Worm (Caenorhabditis elegans) whole organism, L4 larva: ENCODE data around the gene C27H5.2.
A peak's percentile ranks its signal among the peaks of the same experiment; 100 is the strongest.

Experiments
- D1046.2 ChIP-seq: fragments of 200-800 bp; sonication (Bioruptor generic); IDR thresholded peaks from 2 replicates; pipeline ENCODE4 v1.3.6; 2022; ENCODE audit warnings: missing genetic modification characterization, missing compliant biosample characterization
- F26F4.8 ChIP-seq: fragments of 200-800 bp; sonication (Bioruptor generic); conservative IDR thresholded peaks from 2 replicates; pipeline ENCODE4 v1.3.6; 2022; ENCODE audit warnings: missing genetic modification characterization, missing compliant biosample characterization
- R02D3.7 ChIP-seq: fragments of 150-350 bp; sonication (generic microtip); optimal IDR thresholded peaks from 3 replicates; lab custom pipeline; 2014; ENCODE audit warnings: missing biosample characterization, missing genetic modification characterization
- T20F7.1 ChIP-seq: fragments of 200-800 bp; sonication (Bioruptor generic); optimal IDR thresholded peaks from 2 replicates; lab custom pipeline; 2018; ENCODE audit warnings: mild to moderate bottlenecking, missing genetic modification characterization, missing compliant biosample characterization
- T26A8.4 ChIP-seq: fragments of 200-800 bp; sonication (Bioruptor generic); IDR thresholded peaks from 2 replicates; pipeline ENCODE4 v1.3.6; 2022; ENCODE audit warnings: missing genetic modification characterization, missing compliant biosample characterization
- Y105C5A.15 ChIP-seq: fragments of 200-800 bp; sonication (Bioruptor generic); IDR thresholded peaks from 2 replicates; pipeline ENCODE4 v1.3.6; 2022; ENCODE audit warnings: missing genetic modification characterization, missing compliant biosample characterization
- Y75B8A.6 ChIP-seq: fragments of 200-800 bp; sonication (Bioruptor generic); IDR thresholded peaks from 2 replicates; pipeline ENCODE4 v1.3.6; 2022; ENCODE audit warnings: missing genetic modification reagents, missing genetic modification characterization, missing compliant biosample characterization
- ZK546.5 ChIP-seq, 2 experiments: sonication (generic microtip); optimal IDR thresholded peaks; 2 replicates each; lab custom pipeline; 2017; ENCODE audit warnings: missing biosample characterization in 2 of 2, missing genetic modification characterization in 2 of 2
- aha-1 ChIP-seq: fragments of 150-350 bp; peaks from one replicate; lab custom pipeline; 2014; ENCODE audit warnings: missing biosample characterization, missing genetic modification characterization
- attf-4 ChIP-seq: sonication (generic microtip); optimal IDR thresholded peaks from 3 replicates; lab custom pipeline; 2017; ENCODE audit warnings: missing biosample characterization, missing genetic modification characterization
- ceh-20 ChIP-seq: fragments of 200-800 bp; sonication (Bioruptor generic); IDR thresholded peaks from 2 replicates; pipeline ENCODE4 v1.3.6; 2022; ENCODE audit warnings: missing genetic modification reagents, missing genetic modification characterization, missing compliant biosample characterization
- ceh-44 ChIP-seq: fragments of 200-800 bp; sonication (Bioruptor generic); IDR thresholded peaks from 2 replicates; pipeline ENCODE4 v1.3.6; 2022; ENCODE audit warnings: missing genetic modification reagents, missing genetic modification characterization, missing compliant biosample characterization
- ctbp-1 ChIP-seq: fragments of 200-800 bp; sonication (Bioruptor generic); IDR thresholded peaks from 2 replicates; pipeline ENCODE4 v1.3.6; 2022; ENCODE audit warnings: missing genetic modification reagents, missing genetic modification characterization, missing compliant biosample characterization
- daf-12 ChIP-seq: fragments of 150-350 bp; optimal IDR thresholded peaks from 2 replicates; lab custom pipeline; 2014; ENCODE audit warnings: missing biosample characterization, missing genetic modification reagents, missing genetic modification characterization
- daf-16 ChIP-seq, 3 experiments: sonication (generic microtip); optimal IDR thresholded peaks; 2 replicates each; lab custom pipeline; 2016 to 2017; ENCODE audit warnings: missing genetic modification characterization in 3 of 3, missing genetic modification reagents in 3 of 3, mild to moderate bottlenecking in 2 of 3, missing compliant biosample characterization in 2 of 3, missing biosample characterization in 1 of 3, moderate library complexity in 1 of 3
- daf-19 ChIP-seq: fragments of 200-800 bp; sonication (Bioruptor generic); conservative IDR thresholded peaks from 2 replicates; pipeline ENCODE4 v1.3.6; 2022; ENCODE audit warnings: missing genetic modification characterization, missing compliant biosample characterization
- dmd-8 ChIP-seq: fragments of 200-800 bp; sonication (Bioruptor generic); IDR thresholded peaks from 2 replicates; pipeline ENCODE4 v1.3.6; 2022; ENCODE audit warnings: missing genetic modification characterization, missing compliant biosample characterization
- fkh-10 ChIP-seq: fragments of 150-350 bp; optimal IDR thresholded peaks from 2 replicates; lab custom pipeline; 2014; ENCODE audit warnings: missing biosample characterization, missing genetic modification reagents, missing genetic modification characterization
- hif-1 ChIP-seq, 2 experiments: sonication (generic microtip); optimal IDR thresholded peaks; 2 replicates each; lab custom pipeline; 2016 to 2017; ENCODE audit warnings: missing compliant biosample characterization in 2 of 2, missing genetic modification characterization in 2 of 2, missing genetic modification reagents in 2 of 2, missing genotype in 2 of 2, mild to moderate bottlenecking in 1 of 2
- hmg-1.1 ChIP-seq: fragments of 200-800 bp; sonication (Bioruptor generic); IDR thresholded peaks from 2 replicates; pipeline ENCODE4 v1.3.6; 2022; ENCODE audit warnings: missing genetic modification reagents, missing genetic modification characterization, missing compliant biosample characterization
- jun-1 ChIP-seq: fragments of 150-350 bp; optimal IDR thresholded peaks from 2 replicates; lab custom pipeline; 2014; ENCODE audit warnings: missing biosample characterization, missing genetic modification reagents, missing genetic modification characterization
- lin-1 ChIP-seq: fragments of 200-800 bp; sonication (Bioruptor generic); IDR thresholded peaks from 2 replicates; pipeline ENCODE4 v1.3.6; 2022; ENCODE audit warnings: missing genetic modification reagents, missing genetic modification characterization, missing compliant biosample characterization
- lin-15B ChIP-seq: fragments of 150-350 bp; sonication (generic microtip); optimal IDR thresholded peaks from 3 replicates; lab custom pipeline; 2014; ENCODE audit warnings: missing biosample characterization, missing genetic modification characterization
- lin-29 ChIP-seq: fragments of 200-800 bp; sonication (Bioruptor generic); IDR thresholded peaks from 2 replicates; pipeline ENCODE4 v1.3.6; 2022; ENCODE audit warnings: missing genetic modification reagents, missing genetic modification characterization, missing compliant biosample characterization
- lin-38 ChIP-seq: fragments of 200-800 bp; sonication (Bioruptor generic); IDR thresholded peaks from 2 replicates; pipeline ENCODE4 v1.3.6; 2022; ENCODE audit warnings: missing genetic modification reagents, missing genetic modification characterization, missing compliant biosample characterization
- madf-5 ChIP-seq, 2 experiments: fragments of 200-800 bp; sonication (Bioruptor generic); IDR thresholded peaks; 2 replicates each; pipeline ENCODE4 v1.3.6; 2022; ENCODE audit warnings: missing compliant biosample characterization in 2 of 2, missing genetic modification characterization in 2 of 2
- madf-9 ChIP-seq: fragments of 200-800 bp; sonication (Bioruptor generic); conservative IDR thresholded peaks from 2 replicates; pipeline ENCODE4 v1.3.6; 2022; ENCODE audit warnings: missing genetic modification reagents, missing genetic modification characterization, missing compliant biosample characterization
- mdt-29 ChIP-seq: fragments of 200-800 bp; sonication (Bioruptor generic); IDR thresholded peaks from 2 replicates; pipeline ENCODE4 v1.3.6; 2022; ENCODE audit warnings: missing genetic modification reagents, missing genetic modification characterization, missing compliant biosample characterization
- mep-1 ChIP-seq: fragments of 150-350 bp; sonication (generic microtip); optimal IDR thresholded peaks from 3 replicates; lab custom pipeline; 2014; ENCODE audit warnings: missing biosample characterization, missing genetic modification characterization
- mes-2 ChIP-seq: sonication (generic microtip); optimal IDR thresholded peaks from 2 replicates; lab custom pipeline; 2016; ENCODE audit warnings: missing genotype, mild to moderate bottlenecking, missing genetic modification characterization, missing compliant biosample characterization; ENCODE audit not compliant: poor library complexity, severe bottlenecking
- mxl-2 ChIP-seq: fragments of 200-800 bp; sonication (Bioruptor generic); conservative IDR thresholded peaks from 2 replicates; pipeline ENCODE4 v1.3.6; 2022; ENCODE audit warnings: missing genetic modification reagents, missing genetic modification characterization, missing compliant biosample characterization
- mxl-3 ChIP-seq: fragments of 200-800 bp; sonication (Bioruptor generic); optimal IDR thresholded peaks from 2 replicates; lab custom pipeline; 2018; ENCODE audit warnings: mild to moderate bottlenecking, missing genetic modification characterization, missing compliant biosample characterization
- nhr-111 ChIP-seq: fragments of 200-800 bp; sonication (Bioruptor generic); optimal IDR thresholded peaks from 2 replicates; lab custom pipeline; 2018; ENCODE audit warnings: mild to moderate bottlenecking, missing genetic modification characterization, missing compliant biosample characterization
- nhr-237 ChIP-seq: sonication (generic microtip); optimal IDR thresholded peaks from 2 replicates; lab custom pipeline; 2017; ENCODE audit warnings: missing biosample characterization, missing genetic modification characterization
- nhr-28 ChIP-seq: fragments of 150-350 bp; optimal IDR thresholded peaks from 2 replicates; lab custom pipeline; 2014; ENCODE audit warnings: missing biosample characterization, missing genetic modification characterization
- nhr-6 ChIP-seq: fragments of 150-350 bp; optimal IDR thresholded peaks from 2 replicates; lab custom pipeline; 2014; ENCODE audit warnings: missing biosample characterization, missing genetic modification characterization
- nhr-76 ChIP-seq: fragments of 150-350 bp; optimal IDR thresholded peaks from 2 replicates; lab custom pipeline; 2014; ENCODE audit warnings: missing biosample characterization, missing genetic modification characterization
- rbr-2 ChIP-seq: sonication (generic microtip); optimal IDR thresholded peaks from 2 replicates; lab custom pipeline; 2016; ENCODE audit warnings: missing genotype, missing genetic modification characterization, missing compliant biosample characterization
- snpc-4 ChIP-seq: fragments of 150-350 bp; optimal IDR thresholded peaks from 2 replicates; lab custom pipeline; 2014; ENCODE audit warnings: missing biosample characterization, missing genetic modification characterization
- spr-3 ChIP-seq: fragments of 200-800 bp; sonication (Bioruptor generic); optimal IDR thresholded peaks from 2 replicates; lab custom pipeline; 2018; ENCODE audit warnings: mild to moderate bottlenecking, missing genetic modification characterization, missing compliant biosample characterization
- unc-130 ChIP-seq: sonication (generic microtip); optimal IDR thresholded peaks from 2 replicates; lab custom pipeline; 2016; ENCODE audit warnings: missing genetic modification reagents, missing genetic modification characterization, missing compliant biosample characterization
- unc-39 ChIP-seq: sonication (generic microtip); optimal IDR thresholded peaks from 2 replicates; lab custom pipeline; 2017; ENCODE audit warnings: missing biosample characterization, missing genetic modification characterization
- zfp-2 ChIP-seq: sonication (generic microtip); optimal IDR thresholded peaks from 2 replicates; lab custom pipeline; 2016; ENCODE audit warnings: mild to moderate bottlenecking, missing genetic modification characterization, missing compliant biosample characterization
- zip-11 ChIP-seq: fragments of 200-800 bp; sonication (Bioruptor generic); IDR thresholded peaks from 2 replicates; pipeline ENCODE4 v1.3.6; 2022; ENCODE audit warnings: missing genetic modification characterization, missing compliant biosample characterization

Gene C27H5.2

DNA sequence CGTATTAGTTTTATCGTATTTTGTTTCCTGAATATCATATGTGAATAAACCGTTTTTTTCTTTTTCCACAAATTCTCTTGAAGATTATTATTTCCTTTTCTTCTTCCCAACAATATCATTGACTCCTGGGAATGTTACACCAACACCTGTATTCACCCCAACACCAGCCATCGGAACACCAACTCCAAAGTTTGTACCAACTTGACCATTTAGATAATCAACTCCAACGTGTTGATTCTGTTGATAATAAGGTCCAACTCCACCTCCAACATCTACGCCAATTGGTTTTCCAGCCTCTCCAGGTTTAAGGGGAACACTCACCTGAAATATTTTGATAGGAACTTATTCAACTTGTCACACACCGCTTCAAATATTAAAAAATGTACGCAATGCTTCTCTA lies 42.1 kb downstream of the C27H5.2 start:
- TF ChIP-seq F26F4.8 (GFP tag; lab: Robert Waterston, UW) (no peak), mep-1 (tag; lab: Kevin White, UChicago) (peak; percentile 29), aha-1 (tag; lab: Kevin White, UChicago) (peak; percentile 95), daf-16 (GFP tag; optimal IDR thresholded peaks at IDR 0.05; lab: Kevin White, UChicago) (no peak), daf-16 (tag; optimal IDR thresholded peaks at IDR 0.05; lab: Kevin White, UChicago) (peak; percentile 14), lin-38 (GFP tag; lab: Robert Waterston, UW) (peak; percentile 17; the same call in 1 of the 2 replicates), daf-12 (tag; lab: Kevin White, UChicago) (no peak), jun-1 (tag; lab: Kevin White, UChicago) (no peak), nhr-237 (tag; lab: Kevin White, UChicago) (no peak), unc-39 (tag; lab: Kevin White, UChicago) (no peak), dmd-8 (GFP tag; lab: Robert Waterston, UW) (0 out of 2 replicates have a peak, but pooled peaks have one; percentile 55)

DNA sequence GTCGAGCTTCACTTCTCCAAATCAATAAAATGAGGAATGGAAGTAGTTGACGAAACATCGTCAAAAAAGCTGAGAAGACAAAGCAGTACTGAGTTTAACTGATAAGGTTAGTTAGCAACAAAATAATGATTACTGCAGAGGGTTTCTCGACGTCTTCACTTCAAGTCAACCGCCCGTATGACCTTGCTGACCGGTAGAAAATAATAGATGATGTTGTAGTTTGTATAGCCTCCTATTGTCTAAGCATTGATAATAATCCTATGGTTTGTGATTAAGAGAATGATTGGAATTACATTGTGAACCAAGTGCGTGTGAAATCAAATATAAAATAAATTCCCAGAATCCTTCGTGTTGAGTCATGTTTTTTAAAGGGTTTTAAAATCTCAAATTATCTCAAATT lies 43.9 kb downstream of the C27H5.2 start, which contains the start of gene E04F6.6:
TSS of gene E04F6.6 (minus strand) at position 258 of the 400 bp plus-strand sequence.
- TF ChIP-seq madf-9 (GFP tag; lab: Robert Waterston, UW) (no peak), daf-16 (GFP tag; optimal IDR thresholded peaks at IDR 0.05; lab: Kevin White, UChicago) (no peak), daf-16 (tag; optimal IDR thresholded peaks at IDR 0.05; lab: Kevin White, UChicago) (no peak), zip-11 (GFP tag; lab: Robert Waterston, UW) (no peak), ceh-20 (GFP tag; lab: Robert Waterston, UW) (no peak), nhr-28 (tag; lab: Kevin White, UChicago) (peak; percentile 87), T26A8.4 (GFP tag; lab: Robert Waterston, UW) (no peak), aha-1 (tag; lab: Kevin White, UChicago) (peak; percentile 30), Y75B8A.6 (GFP tag; lab: Robert Waterston, UW) (no peak)

DNA sequence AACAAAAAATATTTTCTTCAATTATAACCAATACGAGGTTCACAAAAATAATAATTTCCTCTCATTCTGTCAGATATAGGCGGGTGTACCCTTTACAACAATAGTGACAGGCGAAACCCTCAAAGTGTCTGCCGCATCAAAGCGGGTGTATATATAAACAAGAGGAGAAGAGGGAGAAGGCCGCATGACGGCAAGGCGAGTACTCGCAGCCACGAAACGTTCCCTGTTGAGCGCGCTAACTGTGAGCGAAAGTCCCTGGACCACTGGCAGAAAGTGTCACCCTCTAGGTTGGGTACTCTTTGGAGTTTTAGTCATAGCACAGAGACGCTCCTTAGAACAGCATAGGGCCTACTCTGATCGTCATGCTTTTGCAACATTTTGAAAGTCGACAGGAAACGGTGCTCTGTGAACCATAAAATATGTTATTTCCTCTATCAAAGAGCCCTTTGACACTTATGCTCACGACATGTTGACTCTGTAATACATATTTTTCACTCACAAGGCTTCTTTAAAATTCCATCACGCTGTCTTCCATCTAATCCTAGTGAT lies 44.7 kb downstream of the C27H5.2 start, which contains the start of gene pcrg-1:
TSS of gene pcrg-1 (plus strand) at position 499 of the 549 bp plus-strand sequence.
- TF ChIP-seq T20F7.1: peak; percentile 35
- peak; percentile 94 for TF ChIP-seq dmd-8 (GFP tag; lab: Robert Waterston, UW)
- peak; percentile 66 for TF ChIP-seq lin-1 (GFP tag; lab: Robert Waterston, UW)
- no peak for TF ChIP-seq daf-12 (tag; lab: Kevin White, UChicago)
- TF ChIP-seq unc-130 (GFP tag; lab: Kevin White, UChicago): peak; percentile 47
- TF ChIP-seq ctbp-1 (GFP tag; lab: Robert Waterston, UW): peak; percentile 76
- TF ChIP-seq nhr-111: peak; percentile 76
- peak; percentile 89 for TF ChIP-seq aha-1 (tag; lab: Kevin White, UChicago)
- no peak for TF ChIP-seq ZK546.5 (tag; optimal IDR thresholded peaks at IDR 0.05; lab: Kevin White, UChicago)
- peak; percentile 90 for TF ChIP-seq Y105C5A.15 (GFP tag; lab: Robert Waterston, UW)
- peak; percentile 81 to 87 for TF ChIP-seq daf-16 (GFP tag; optimal IDR thresholded peaks at IDR 0.05; lab: Kevin White, UChicago)
- peak; percentile 60 for TF ChIP-seq daf-16 (tag; optimal IDR thresholded peaks at IDR 0.05; lab: Kevin White, UChicago)
- TF ChIP-seq fkh-10 (GFP tag; lab: Kevin White, UChicago): no peak
- no peak for TF ChIP-seq nhr-76 (tag; lab: Kevin White, UChicago)
- TF ChIP-seq mxl-2 (GFP tag; lab: Robert Waterston, UW): 0 out of 2 replicates have a peak, but pooled peaks have one; percentile 12
- peak; percentile 97 for TF ChIP-seq hmg-1.1
- peak; percentile 73 for TF ChIP-seq mes-2 (tag; lab: Kevin White, UChicago)
- peak; percentile 59 for TF ChIP-seq spr-3 (GFP tag; lab: Kevin White, UChicago)
- TF ChIP-seq lin-15B (tag; lab: Kevin White, UChicago): no peak
- peak; percentile 23 to 70; a peak in 1 of 4 replicates for TF ChIP-seq madf-5 (GFP tag; IDR thresholded peaks at IDR 0.05; lab: Robert Waterston, UW)
- TF ChIP-seq nhr-237 (tag; lab: Kevin White, UChicago): no peak
- TF ChIP-seq rbr-2 (tag; lab: Kevin White, UChicago): peak; percentile 74
- TF ChIP-seq nhr-28 (tag; lab: Kevin White, UChicago): no peak
- TF ChIP-seq nhr-6 (tag; lab: Kevin White, UChicago): peak; percentile 77
- no peak for TF ChIP-seq attf-4 (tag; lab: Kevin White, UChicago)
- TF ChIP-seq lin-29: peak; percentile 79
- TF ChIP-seq snpc-4 (tag; lab: Kevin White, UChicago): peak; percentile 95
- peak; percentile 63; the same call in 1 of the 2 replicates for TF ChIP-seq daf-19
- TF ChIP-seq R02D3.7 (tag; lab: Kevin White, UChicago): no peak
- TF ChIP-seq mxl-3 (GFP tag; lab: Kevin White, UChicago): peak; percentile 85
- peak; percentile 12 to 56 for TF ChIP-seq hif-1 (tag; optimal IDR thresholded peaks at IDR 0.05; lab: Kevin White, UChicago)
- TF ChIP-seq lin-38 (GFP tag; lab: Robert Waterston, UW): peak; percentile 84
- peak; percentile 62; the same call in 1 of the 2 replicates for TF ChIP-seq ceh-44 (GFP tag; lab: Robert Waterston, UW)
- TF ChIP-seq D1046.2: peak; percentile 90; the same call in 1 of the 2 replicates
- TF ChIP-seq mdt-29 (GFP tag; lab: Robert Waterston, UW): peak; percentile 80
- no peak for TF ChIP-seq zfp-2 (tag; lab: Kevin White, UChicago)
